Worm (Caenorhabditis elegans) whole organism, L2 larva: ENCODE measurements around the gene F20E11.17.

Experiments
- R02D3.7 ChIP-seq: fragments of 150-350 bp; optimal IDR thresholded peaks from 2 replicates; lab custom pipeline; 2014; ENCODE audit warnings: missing biosample characterization, missing genetic modification characterization
- Y55F3AM.14 ChIP-seq: fragments of 200-800 bp; sonication (Bioruptor generic); optimal IDR thresholded peaks from 2 replicates; lab custom pipeline; 2018; ENCODE audit warnings: mild to moderate bottlenecking, missing genetic modification characterization, missing compliant biosample characterization
- aly-2 ChIP-seq: fragments of 150-350 bp; optimal IDR thresholded peaks from 2 replicates; lab custom pipeline; 2014; ENCODE audit warnings: missing biosample characterization, missing genetic modification characterization
- blmp-1 ChIP-seq: sonication (generic microtip); optimal IDR thresholded peaks from 2 replicates; lab custom pipeline; 2017; ENCODE audit warnings: missing genetic modification characterization, mild to moderate bottlenecking, missing compliant biosample characterization, antibody characterized with exemption, moderate library complexity; ENCODE audit not compliant: insufficient read depth
- crh-2 ChIP-seq: sonication (generic microtip); optimal IDR thresholded peaks from 2 replicates; lab custom pipeline; 2017; ENCODE audit warnings: missing biosample characterization, missing genetic modification characterization
- dmd-4 ChIP-seq: sonication (generic microtip); optimal IDR thresholded peaks from 2 replicates; lab custom pipeline; 2017; ENCODE audit warnings: missing biosample characterization, missing genetic modification characterization
- egl-27 ChIP-seq: sonication (generic microtip); optimal IDR thresholded peaks from 3 replicates; lab custom pipeline; 2017; ENCODE audit warnings: missing biosample characterization, missing genetic modification reagents, missing genetic modification characterization
- elt-1 ChIP-seq: fragments of 150-350 bp; optimal IDR thresholded peaks from 2 replicates; lab custom pipeline; 2014; ENCODE audit warnings: missing biosample characterization, missing genetic modification characterization
- fos-1 ChIP-seq: fragments of 150-350 bp; optimal IDR thresholded peaks from 2 replicates; lab custom pipeline; 2014; ENCODE audit warnings: missing biosample characterization, missing genetic modification characterization
- gmeb-1 ChIP-seq: fragments of 150-350 bp; optimal IDR thresholded peaks from 2 replicates; lab custom pipeline; 2014; ENCODE audit warnings: missing biosample characterization, missing genetic modification characterization
- lin-11 ChIP-seq: fragments of 150-350 bp; sonication (generic microtip); optimal IDR thresholded peaks from 2 replicates; lab custom pipeline; 2014; ENCODE audit warnings: missing biosample characterization, missing genetic modification characterization, inconsistent platforms, mixed read lengths
- lin-39 ChIP-seq: fragments of 150-350 bp; optimal IDR thresholded peaks from 2 replicates; lab custom pipeline; 2014; ENCODE audit warnings: missing biosample characterization, missing genetic modification reagents, missing genetic modification characterization
- mab-5 ChIP-seq: fragments of 150-350 bp; optimal IDR thresholded peaks from 2 replicates; lab custom pipeline; 2014; ENCODE audit warnings: missing biosample characterization, missing genetic modification characterization
- mbf-1 ChIP-seq: sonication (generic microtip); optimal IDR thresholded peaks from 2 replicates; lab custom pipeline; 2017; ENCODE audit warnings: missing biosample characterization, missing genetic modification characterization
- mdl-1 ChIP-seq, 2 experiments: fragments of 150-350 bp in 1 of 2; sonication (generic microtip) in 1 of 2; optimal IDR thresholded peaks; 2 replicates each; lab custom pipeline; 2017; ENCODE audit warnings: missing biosample characterization in 2 of 2, missing genetic modification characterization in 2 of 2
- nhr-11 ChIP-seq: fragments of 150-350 bp; optimal IDR thresholded peaks from 2 replicates; lab custom pipeline; 2014; ENCODE audit warnings: missing biosample characterization, missing genetic modification characterization
- nhr-12 ChIP-seq: fragments of 150-350 bp; optimal IDR thresholded peaks from 2 replicates; lab custom pipeline; 2014; ENCODE audit warnings: missing biosample characterization, missing genetic modification characterization
- nhr-129 ChIP-seq: fragments of 150-350 bp; optimal IDR thresholded peaks from 2 replicates; lab custom pipeline; 2014; ENCODE audit warnings: missing biosample characterization, missing genetic modification characterization
- nhr-21 ChIP-seq: fragments of 150-350 bp; optimal IDR thresholded peaks from 2 replicates; lab custom pipeline; 2014; ENCODE audit warnings: missing biosample characterization, missing genetic modification characterization
- nhr-23 ChIP-seq: fragments of 150-350 bp; optimal IDR thresholded peaks from 2 replicates; lab custom pipeline; 2014; ENCODE audit warnings: missing biosample characterization, missing genetic modification reagents, missing genetic modification characterization
- nhr-237 ChIP-seq: fragments of 150-350 bp; optimal IDR thresholded peaks from 2 replicates; lab custom pipeline; 2014; ENCODE audit warnings: missing biosample characterization, missing genetic modification characterization
- nhr-25 ChIP-seq: fragments of 150-350 bp; sonication (generic microtip); optimal IDR thresholded peaks from 3 replicates; lab custom pipeline; 2014; ENCODE audit warnings: missing biosample characterization, missing genetic modification characterization
- nhr-6 ChIP-seq: fragments of 150-350 bp; optimal IDR thresholded peaks from 2 replicates; lab custom pipeline; 2014; ENCODE audit warnings: missing biosample characterization, missing genetic modification characterization
- nhr-77 ChIP-seq: fragments of 150-350 bp; optimal IDR thresholded peaks from 2 replicates; lab custom pipeline; 2014; ENCODE audit warnings: missing biosample characterization, missing genetic modification characterization
- peb-1 ChIP-seq: fragments of 150-350 bp; optimal IDR thresholded peaks from 2 replicates; lab custom pipeline; 2014; ENCODE audit warnings: missing biosample characterization, missing genetic modification characterization
- sem-4 ChIP-seq: fragments of 150-350 bp; optimal IDR thresholded peaks from 2 replicates; lab custom pipeline; 2014; ENCODE audit warnings: missing biosample characterization, missing genetic modification reagents, missing genetic modification characterization
- sma-9 ChIP-seq, 2 experiments: fragments of 150-350 bp in 1 of 2; sonication (generic microtip) in 1 of 2; optimal IDR thresholded peaks; 2 replicates each; lab custom pipeline; 2014 to 2016; ENCODE audit warnings: missing genetic modification characterization in 2 of 2, mild to moderate bottlenecking in 1 of 2, missing biosample characterization in 1 of 2, missing compliant biosample characterization in 1 of 2, missing genetic modification reagents in 1 of 2, moderate library complexity in 1 of 2
- snpc-4 ChIP-seq: fragments of 150-350 bp; optimal IDR thresholded peaks from 2 replicates; lab custom pipeline; 2014; ENCODE audit warnings: missing biosample characterization, missing genetic modification characterization
- unc-39 ChIP-seq: fragments of 150-350 bp; optimal IDR thresholded peaks from 2 replicates; lab custom pipeline; 2014; ENCODE audit warnings: missing biosample characterization, missing genetic modification characterization
- unc-55 ChIP-seq: fragments of 150-350 bp; sonication (generic microtip); optimal IDR thresholded peaks from 3 replicates; lab custom pipeline; 2014; ENCODE audit warnings: missing biosample characterization, missing genetic modification reagents, missing genetic modification characterization
- ztf-11 ChIP-seq: sonication (generic microtip); optimal IDR thresholded peaks from 2 replicates; lab custom pipeline; 2017; ENCODE audit warnings: missing biosample characterization, missing genetic modification characterization

F20E11.17 gene

DNA sequence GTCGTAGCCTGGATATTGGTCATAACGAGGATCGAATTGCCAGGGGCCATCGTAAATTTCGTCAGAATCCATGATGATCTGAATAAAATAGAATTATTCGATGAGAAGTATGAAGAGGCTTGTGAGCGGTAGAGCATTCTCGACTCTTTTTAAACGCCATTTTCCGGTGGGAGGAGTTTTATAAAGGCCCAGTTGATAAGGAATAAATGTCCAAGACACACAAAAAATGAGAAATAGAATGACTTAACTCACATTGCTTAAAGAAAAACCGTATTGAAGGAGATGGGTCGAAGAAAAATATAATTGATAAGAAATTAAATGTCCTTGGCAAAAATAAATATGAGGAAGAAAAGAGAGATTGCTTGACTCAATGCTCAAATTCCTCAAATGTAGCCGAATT lies at the start of gene F20E11.17:
Gene F20E11.17, minus strand, starts transcription at position 101 of the 400 bp plus-strand sequence.
- no peak for TF ChIP-seq nhr-6
- TF ChIP-seq fos-1 (tag; lab: Kevin White, UChicago), result no peak

ce11 chrV:17513831-17514230 lies 44.8 kb upstream of the F20E11.17 start:
- TF ChIP-seq nhr-11 (tag; lab: Kevin White, UChicago) (no peak), R02D3.7 (tag; lab: Kevin White, UChicago) (no peak), mab-5 (tag; lab: Kevin White, UChicago) (no peak)

DNA sequence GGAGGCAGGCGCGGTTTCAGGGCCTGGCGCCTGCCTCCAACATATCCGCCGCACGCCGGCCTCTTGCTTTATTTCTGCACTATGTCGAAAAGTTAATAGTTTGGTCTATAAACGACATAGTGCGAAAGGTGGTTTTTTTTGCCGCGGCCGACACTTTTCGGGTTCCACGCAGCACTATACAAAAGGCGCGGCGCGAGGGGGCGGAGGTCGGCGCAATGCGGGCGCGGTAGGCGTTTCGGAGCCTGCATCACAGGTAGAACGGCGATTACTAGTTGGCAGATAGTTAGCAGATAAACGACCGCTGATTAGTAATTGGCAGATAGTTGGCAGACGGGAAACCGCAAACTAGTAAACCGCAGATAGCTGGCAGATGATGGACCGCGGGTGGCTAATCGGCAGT lies 43.7 kb upstream of the F20E11.17 start:
- TF ChIP-seq egl-27 (tag; lab: Kevin White, UChicago), result no peak
- TF ChIP-seq lin-39, result no peak
- no peak for TF ChIP-seq nhr-21 (tag; lab: Kevin White, UChicago)
- TF ChIP-seq Y55F3AM.14 (GFP tag; lab: Kevin White, UChicago), result no peak
- TF ChIP-seq dmd-4, result no peak
- no peak for TF ChIP-seq unc-39 (tag; lab: Kevin White, UChicago)
- TF ChIP-seq mbf-1 (tag; lab: Kevin White, UChicago), result no peak
- TF ChIP-seq nhr-11 (tag; lab: Kevin White, UChicago), result no peak
- no peak for TF ChIP-seq nhr-129 (tag; lab: Kevin White, UChicago)
- TF ChIP-seq peb-1 (tag; lab: Kevin White, UChicago), result no peak
- TF ChIP-seq fos-1 (tag; lab: Kevin White, UChicago), result no peak

DNA sequence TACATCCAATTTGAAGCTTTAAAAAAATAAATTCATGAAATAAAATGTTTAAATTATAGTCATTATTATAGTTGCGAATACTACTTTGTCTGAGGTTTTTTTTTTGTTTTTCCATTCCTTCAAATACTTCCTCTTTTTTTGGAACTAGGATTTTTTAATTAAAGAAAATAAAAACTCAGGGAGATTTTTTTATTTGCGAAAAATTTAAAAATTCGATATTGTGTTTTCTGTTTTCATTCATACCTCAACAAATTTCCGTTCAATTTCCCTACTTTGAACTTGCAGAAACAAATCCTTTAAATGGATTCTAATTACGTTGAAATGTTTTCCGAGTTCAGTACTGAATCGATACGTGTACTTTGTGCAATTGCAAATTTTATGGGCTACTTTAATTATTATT lies 39.4 kb upstream of the F20E11.17 start, which contains the start of gene srw-32:
Gene srw-32, plus strand, starts transcription at position 301 of the 400 bp plus-strand sequence.
- no peak for TF ChIP-seq Y55F3AM.14 (GFP tag; lab: Kevin White, UChicago)
- no peak for TF ChIP-seq nhr-23
- TF ChIP-seq snpc-4 (tag; lab: Kevin White, UChicago), result no peak
- TF ChIP-seq gmeb-1 (tag; lab: Kevin White, UChicago), result no peak
- TF ChIP-seq peb-1 (tag; lab: Kevin White, UChicago), result no peak
- TF ChIP-seq, all 48 proteins: peak for 0

ce11 chrV:17506289-17506688 lies 37.2 kb upstream of the F20E11.17 start, which contains the start of gene srw-31:
Gene srw-31, plus strand, starts transcription at chrV:17506589.
- TF ChIP-seq peb-1 (tag; lab: Kevin White, UChicago) (no peak), nhr-6 (no peak), mdl-1 (tag; optimal IDR thresholded peaks at IDR 0.05; lab: Kevin White, UChicago) (no peak), R02D3.7 (tag; lab: Kevin White, UChicago) (no peak), ztf-11 (tag; lab: Kevin White, UChicago) (no peak), lin-11 (tag; lab: Kevin White, UChicago) (no peak)

DNA sequence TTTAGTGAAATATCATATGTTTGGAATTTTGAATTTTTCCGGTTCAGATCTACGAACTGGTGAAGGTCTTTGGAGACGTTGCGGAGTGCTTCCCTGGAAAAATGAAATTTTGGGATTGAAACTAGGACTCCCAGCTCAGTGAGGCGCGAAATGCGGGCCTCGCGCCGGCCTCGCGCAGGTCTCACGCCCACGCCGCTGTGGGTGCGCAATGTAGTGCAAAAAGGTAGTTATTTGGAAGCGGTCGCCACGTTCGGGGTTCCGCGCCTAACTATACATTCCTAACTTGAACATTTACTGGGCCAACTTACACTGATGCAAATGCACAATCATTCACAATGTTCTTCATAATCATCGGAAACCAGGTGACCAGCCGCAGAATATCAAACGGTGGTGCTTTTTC lies 31.0 kb upstream of the F20E11.17 start:
- no peak for TF ChIP-seq lin-11 (tag; lab: Kevin White, UChicago)
- TF ChIP-seq blmp-1 (tag; lab: Kevin White, UChicago), result no peak
- no peak for TF ChIP-seq nhr-77 (tag; lab: Kevin White, UChicago)
- TF ChIP-seq unc-55 (GFP tag; lab: Kevin White, UChicago), result no peak
- no peak for TF ChIP-seq elt-1 (tag; lab: Kevin White, UChicago)
- no peak for TF ChIP-seq nhr-21 (tag; lab: Kevin White, UChicago)
- TF ChIP-seq nhr-6, result no peak
- no peak for TF ChIP-seq nhr-23
- no peak for TF ChIP-seq nhr-237
- no peak for TF ChIP-seq mab-5 (tag; lab: Kevin White, UChicago)
- no peak for TF ChIP-seq nhr-25 (tag; lab: Kevin White, UChicago)
- TF ChIP-seq Y55F3AM.14 (GFP tag; lab: Kevin White, UChicago), result no peak
- no peak for TF ChIP-seq snpc-4 (tag; lab: Kevin White, UChicago)
- no peak for TF ChIP-seq aly-2
- TF ChIP-seq nhr-12 (tag; lab: Kevin White, UChicago), result no peak

ce11 chrV:17496071-17496470 lies 27.0 kb upstream of the F20E11.17 start, which contains the start of gene srh-118:
Gene srh-118, minus strand, starts transcription at chrV:17496171.
- TF ChIP-seq sma-9 (GFP tag; optimal IDR thresholded peaks at IDR 0.05; lab: Kevin White, UChicago) (no peak), sma-9 (tag; optimal IDR thresholded peaks at IDR 0.05; lab: Kevin White, UChicago) (no peak), gmeb-1 (tag; lab: Kevin White, UChicago) (no peak), crh-2 (tag; lab: Kevin White, UChicago) (no peak), sem-4 (tag; lab: Kevin White, UChicago) (no peak), R02D3.7 (tag; lab: Kevin White, UChicago) (no peak)
- TF ChIP-seq, all 48 proteins: peak for 0
